Worm (Caenorhabditis elegans): Measurements from ENCODE around the gene T28C12.2.

DNA sequence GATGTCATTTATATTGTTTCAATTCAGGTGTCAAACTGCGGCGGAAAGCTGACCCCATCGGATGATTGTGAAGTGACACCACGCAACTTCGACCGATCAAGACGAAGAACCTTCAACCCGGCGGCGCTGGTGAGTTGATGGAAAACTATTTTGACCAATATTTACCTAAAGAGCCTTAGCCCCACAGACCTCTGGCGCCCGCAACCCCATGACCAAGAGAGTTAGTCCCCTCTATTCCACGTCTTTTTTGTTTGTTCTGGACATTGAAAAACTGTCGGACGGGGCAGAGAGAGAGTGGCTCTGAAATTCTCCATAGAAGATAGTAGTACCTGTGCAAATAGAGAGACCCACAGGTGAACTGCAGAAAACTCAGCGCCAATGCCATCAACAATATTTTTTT, 29.7 kb downstream of the T28C12.2 start:
- TF ChIP-seq lsy-2 (tag; optimal IDR thresholded peaks at IDR 0.05) (no peak), sem-2 (GFP tag; optimal IDR thresholded peaks at IDR 0.05) (no peak), ham-2 (GFP tag; optimal IDR thresholded peaks at IDR 0.05) (no peak), mep-1 (tag; optimal IDR thresholded peaks at IDR 0.05) (no peak), ces-1 (GFP tag; optimal IDR thresholded peaks at IDR 0.05) (no peak), nhr-28 (tag; optimal IDR thresholded peaks at IDR 0.05) (no peak), nhr-12 (tag; optimal IDR thresholded peaks at IDR 0.05) (no peak), sptf-1 (tag; optimal IDR thresholded peaks at IDR 0.05) (no peak)
